Fruit fly (Drosophila melanogaster) whole organism, embryonic: ENCODE results near the gene CG11454.
A peak's percentile ranks its signal among the peaks of the same experiment; 100 is the strongest.

Experiments
- Ada2b ChIP-seq: fragments of 200-800 bp; sonication (Bioruptor generic); IDR thresholded peaks from 2 replicates; pipeline ENCODE4 v1.3.6; 2022; ENCODE audit warnings: missing biosample characterization, missing genetic modification characterization
- Atf3 ChIP-seq: fragments of 200-800 bp; sonication (Bioruptor generic); optimal IDR thresholded peaks from 3 replicates; lab custom pipeline; 2016; ENCODE audit warnings: missing biosample characterization, missing genetic modification characterization
- Bgb ChIP-seq: fragments of 200-800 bp; sonication (Bioruptor generic); IDR thresholded peaks from 2 replicates; pipeline ENCODE4 v1.3.6; 2022; ENCODE audit warnings: missing biosample characterization, missing genetic modification characterization; ENCODE audit not compliant: partially characterized antibody
- Blimp-1 ChIP-seq: fragments of 200-800 bp; sonication (Bioruptor generic); optimal IDR thresholded peaks from 3 replicates; lab custom pipeline; 2018; ENCODE audit warnings: missing biosample characterization, missing genetic modification characterization, mild to moderate bottlenecking, moderate library complexity, missing genetic modification reagents
- CG10274 ChIP-seq: fragments of 200-800 bp; sonication (Bioruptor generic); optimal IDR thresholded peaks from 3 replicates; lab custom pipeline; 2017; ENCODE audit warnings: missing biosample characterization, mild to moderate bottlenecking, missing genetic modification characterization
- CG12236 ChIP-seq: fragments of 200-800 bp; sonication (Bioruptor generic); optimal IDR thresholded peaks from 2 replicates; lab custom pipeline; 2016; ENCODE audit warnings: missing biosample characterization, missing genetic modification characterization
- CG13123 ChIP-seq: fragments of 200-800 bp; sonication (Bioruptor generic); optimal IDR thresholded peaks from 2 replicates; lab custom pipeline; 2016; ENCODE audit warnings: missing biosample characterization, missing genetic modification characterization
- CG13296 ChIP-seq: fragments of 200-800 bp; sonication (Bioruptor generic); optimal IDR thresholded peaks from 3 replicates; lab custom pipeline; 2018; ENCODE audit warnings: missing biosample characterization, mild to moderate bottlenecking, missing genetic modification characterization
- CG14710 ChIP-seq: fragments of 200-800 bp; sonication (Bioruptor generic); optimal IDR thresholded peaks from 3 replicates; lab custom pipeline; 2019; ENCODE audit warnings: missing biosample characterization, mild to moderate bottlenecking, missing genetic modification characterization, moderate library complexity
- CG15269 ChIP-seq: fragments of 200-800 bp; sonication (Bioruptor generic); optimal IDR thresholded peaks from 2 replicates; lab custom pipeline; 2018; ENCODE audit warnings: missing biosample characterization, mild to moderate bottlenecking, missing genetic modification characterization, moderate library complexity
- CG17829 ChIP-seq: fragments of 200-800 bp; optimal IDR thresholded peaks from 2 replicates; lab custom pipeline; 2019; ENCODE audit warnings: missing biosample characterization, mild to moderate bottlenecking, missing genetic modification characterization, moderate library complexity
- CG18011 ChIP-seq: fragments of 200-800 bp; sonication (Bioruptor generic); optimal IDR thresholded peaks from 2 replicates; lab custom pipeline; 2017; ENCODE audit warnings: missing biosample characterization, missing genetic modification characterization, mild to moderate bottlenecking, moderate library complexity, missing genotype
- CG18262 ChIP-seq: fragments of 200-800 bp; optimal IDR thresholded peaks from 3 replicates; lab custom pipeline; 2019; ENCODE audit warnings: missing biosample characterization, mild to moderate bottlenecking, missing genetic modification characterization, moderate library complexity
- CG2202 ChIP-seq: fragments of 200-800 bp; sonication (Bioruptor generic); optimal IDR thresholded peaks from 2 replicates; lab custom pipeline; 2018; ENCODE audit warnings: missing biosample characterization, mild to moderate bottlenecking, missing genetic modification characterization
- CG2678 ChIP-seq: fragments of 200-800 bp; sonication (Bioruptor generic); optimal IDR thresholded peaks from 3 replicates; lab custom pipeline; 2019; ENCODE audit warnings: missing biosample characterization, mild to moderate bottlenecking, missing genetic modification characterization, moderate library complexity
- CG3995 ChIP-seq: fragments of 200-800 bp; sonication (Bioruptor generic); optimal IDR thresholded peaks from 3 replicates; lab custom pipeline; 2016; ENCODE audit warnings: missing biosample characterization, missing genetic modification characterization
- CG4854 ChIP-seq: fragments of 200-800 bp; sonication (Bioruptor generic); optimal IDR thresholded peaks from 2 replicates; lab custom pipeline; 2016; ENCODE audit warnings: missing biosample characterization, missing genetic modification characterization, inconsistent platforms
- CG6854 ChIP-seq: fragments of 200-800 bp; sonication (Bioruptor generic); optimal IDR thresholded peaks from 3 replicates; lab custom pipeline; 2017; ENCODE audit warnings: missing biosample characterization, mild to moderate bottlenecking, missing genetic modification characterization
- CG8924 ChIP-seq: fragments of 200-800 bp; optimal IDR thresholded peaks from 3 replicates; lab custom pipeline; 2019; ENCODE audit warnings: missing biosample characterization, mild to moderate bottlenecking, missing genetic modification characterization, moderate library complexity
- CG9609 ChIP-seq: fragments of 200-800 bp; sonication (Bioruptor generic); optimal IDR thresholded peaks from 3 replicates; lab custom pipeline; 2016; ENCODE audit warnings: missing biosample characterization, missing genetic modification characterization
- CHES-1-like ChIP-seq: fragments of 200-800 bp; sonication (Bioruptor generic); optimal IDR thresholded peaks from 2 replicates; lab custom pipeline; 2016; ENCODE audit warnings: missing biosample characterization, missing genetic modification characterization
- CrebB ChIP-seq: fragments of 200-800 bp; sonication (Bioruptor generic); optimal IDR thresholded peaks from 3 replicates; lab custom pipeline; 2018; ENCODE audit warnings: missing biosample characterization, mild to moderate bottlenecking, missing genetic modification characterization
- Dref ChIP-seq: fragments of 200-800 bp; sonication (Bioruptor generic); IDR thresholded peaks from 2 replicates; pipeline ENCODE4 v1.3.6; 2022; ENCODE audit warnings: missing biosample characterization, missing genetic modification characterization
- Fer1 ChIP-seq: fragments of 200-800 bp; sonication (Bioruptor generic); optimal IDR thresholded peaks from 2 replicates; lab custom pipeline; 2017; ENCODE audit warnings: missing biosample characterization, mild to moderate bottlenecking, missing genetic modification characterization
- Fer3 ChIP-seq: fragments of 200-800 bp; sonication (Bioruptor generic); optimal IDR thresholded peaks from 2 replicates; lab custom pipeline; 2018; ENCODE audit warnings: missing biosample characterization, mild to moderate bottlenecking, missing genetic modification characterization, moderate library complexity
- Hsf ChIP-seq: fragments of 200-800 bp; sonication (Bioruptor generic); optimal IDR thresholded peaks from 3 replicates; lab custom pipeline; 2016; ENCODE audit warnings: missing biosample characterization, missing genetic modification characterization
- Oli ChIP-seq: fragments of 200-800 bp; sonication (Bioruptor generic); optimal IDR thresholded peaks from 2 replicates; lab custom pipeline; 2018; ENCODE audit warnings: missing biosample characterization, mild to moderate bottlenecking, missing genetic modification characterization, moderate library complexity
- Sox100B ChIP-seq: fragments of 200-800 bp; sonication (Bioruptor generic); optimal IDR thresholded peaks from 3 replicates; lab custom pipeline; 2018; ENCODE audit warnings: missing biosample characterization, mild to moderate bottlenecking, missing genetic modification characterization
- Sox102F ChIP-seq: fragments of 200-800 bp; sonication (Bioruptor generic); optimal IDR thresholded peaks from 2 replicates; lab custom pipeline; 2018; ENCODE audit warnings: missing biosample characterization, mild to moderate bottlenecking, missing genetic modification characterization, moderate library complexity
- ato ChIP-seq: fragments of 200-800 bp; sonication (Bioruptor generic); IDR thresholded peaks from 2 replicates; pipeline ENCODE4 v1.3.6; 2022; ENCODE audit warnings: missing biosample characterization, missing genetic modification characterization; ENCODE audit not compliant: partially characterized antibody
- bcd ChIP-seq: fragments of 200-800 bp; sonication (Bioruptor generic); optimal IDR thresholded peaks from 2 replicates; lab custom pipeline; 2017; ENCODE audit warnings: missing biosample characterization, mild to moderate bottlenecking, missing genetic modification characterization
- croc ChIP-seq: fragments of 200-800 bp; sonication (Bioruptor generic); conservative IDR thresholded peaks from 3 replicates; pipeline ENCODE4 v1.3.6; 2022; ENCODE audit warnings: missing biosample characterization, missing genetic modification characterization
- cwo ChIP-seq: fragments of 200-800 bp; sonication (Bioruptor generic); optimal IDR thresholded peaks from 3 replicates; lab custom pipeline; 2017; ENCODE audit warnings: missing biosample characterization, missing genetic modification characterization, mild to moderate bottlenecking, moderate library complexity, missing genetic modification reagents
- dpn ChIP-seq, 2 experiments: fragments of 200-800 bp; sonication (Bioruptor generic); optimal IDR thresholded peaks; 3 replicates each; lab custom pipeline; 2016; ENCODE audit warnings: missing biosample characterization in 2 of 2, missing genetic modification characterization in 2 of 2
- ewg ChIP-seq: fragments of 200-800 bp; sonication (Bioruptor generic); optimal IDR thresholded peaks from 3 replicates; lab custom pipeline; 2017; ENCODE audit warnings: mild to moderate bottlenecking, missing biosample characterization, missing genetic modification reagents, missing genetic modification characterization
- fd102C ChIP-seq: fragments of 200-800 bp; sonication (Bioruptor generic); optimal IDR thresholded peaks from 2 replicates; lab custom pipeline; 2018; ENCODE audit warnings: missing biosample characterization, mild to moderate bottlenecking, missing genetic modification characterization, moderate library complexity
- fd64A ChIP-seq: fragments of 200-800 bp; sonication (Bioruptor generic); optimal IDR thresholded peaks from 3 replicates; lab custom pipeline; 2018; ENCODE audit warnings: missing biosample characterization, mild to moderate bottlenecking, missing genetic modification characterization
- fru ChIP-seq: fragments of >200 bp; optimal IDR thresholded peaks from 2 replicates; lab custom pipeline; 2017
- ftz-f1 ChIP-seq: fragments of 200-800 bp; sonication (Bioruptor generic); optimal IDR thresholded peaks from 2 replicates; lab custom pipeline; 2016; ENCODE audit warnings: missing biosample characterization, missing genetic modification characterization
- gce ChIP-seq: fragments of 200-800 bp; sonication (Bioruptor generic); IDR thresholded peaks from 3 replicates; pipeline ENCODE4 v1.3.6; 2022; ENCODE audit warnings: missing biosample characterization, missing genetic modification characterization
- hbn ChIP-seq: fragments of 200-800 bp; sonication (Bioruptor generic); IDR thresholded peaks from 2 replicates; pipeline ENCODE4 v1.3.6; 2022; ENCODE audit warnings: missing biosample characterization, missing genetic modification characterization; ENCODE audit not compliant: partially characterized antibody
- maf-S ChIP-seq: fragments of 200-800 bp; sonication (Bioruptor generic); optimal IDR thresholded peaks from 2 replicates; lab custom pipeline; 2016; ENCODE audit warnings: missing biosample characterization, missing genetic modification characterization
- odd ChIP-seq: fragments of 200-800 bp; sonication (Bioruptor generic); optimal IDR thresholded peaks from 2 replicates; lab custom pipeline; 2017; ENCODE audit warnings: missing biosample characterization, mild to moderate bottlenecking, missing genetic modification characterization
- pb ChIP-seq: fragments of 200-800 bp; sonication (Bioruptor generic); optimal IDR thresholded peaks from 3 replicates; lab custom pipeline; 2016; ENCODE audit warnings: missing biosample characterization, missing genetic modification characterization
- prd ChIP-seq, 3 experiments: fragments of >200 bp in 2 of 3; fragments of 200-800 bp in 1 of 3; sonication (Bioruptor generic) in 1 of 3; optimal IDR thresholded peaks in 2 of 3; IDR thresholded peaks in 1 of 3; 2 replicates in 2 of 3; 3 replicates in 1 of 3; pipeline versions ENCODE4 v1.3.6 to Lab custom; 2017 to 2022; ENCODE audit warnings: missing biosample characterization in 1 of 3, missing genetic modification characterization in 1 of 3
- vfl ChIP-seq: fragments of 200-800 bp; sonication (Bioruptor generic); optimal IDR thresholded peaks from 2 replicates; lab custom pipeline; 2016; ENCODE audit warnings: missing biosample characterization, missing genetic modification characterization
- zf30C ChIP-seq: fragments of 200-800 bp; sonication (Bioruptor generic); optimal IDR thresholded peaks from 3 replicates; lab custom pipeline; 2018; ENCODE audit warnings: missing biosample characterization, mild to moderate bottlenecking, missing genetic modification characterization

The CG11454 gene

dm6 chr2L:166115-167069 lies 23.3 kb downstream of the CG11454 start (continued):
- TF ChIP-seq Oli (tag; lab: Kevin White, UChicago) (peak; percentile 3), cwo (GFP tag; lab: Kevin White, UChicago) (peak; percentile 82), hbn (GFP tag; lab: Robert Waterston, UW) (no peak), Hsf (peak; percentile 30), CG8924 (tag; lab: Kevin White, UChicago) (peak; percentile 64), Dref (no peak), CG15269 (tag; lab: Kevin White, UChicago) (peak; percentile 67), Fer1 (GFP tag; lab: Kevin White, UChicago) (peak; percentile 95), CG4854 (GFP tag; lab: Kevin White, UChicago) (peak; percentile 56), bcd (peak; percentile 64), CG2202 (tag; lab: Kevin White, UChicago) (peak; percentile 57), ato (GFP tag; lab: Robert Waterston, UW) (no peak), CG14710 (tag; lab: Kevin White, UChicago) (peak; percentile 52), Sox100B (GFP tag; lab: Kevin White, UChicago) (peak; percentile 74), CG9609 (no peak), CG2678 (tag; lab: Kevin White, UChicago) (peak; percentile 85), Sox102F (GFP tag; lab: Kevin White, UChicago) (peak; percentile 59), Atf3 (GFP tag; lab: Kevin White, UChicago) (peak; percentile 27), pb (GFP tag; lab: Kevin White, UChicago) (peak; percentile 47), CG13296 (GFP tag; lab: Kevin White, UChicago) (peak; percentile 96), CrebB (tag; lab: Kevin White, UChicago) (peak; percentile 88), fru (lab: Kevin White, UChicago) (no peak), maf-S (GFP tag; lab: Kevin White, UChicago) (peak; percentile 38), fd102C (GFP tag; lab: Kevin White, UChicago) (peak; percentile 49), Fer3 (tag; lab: Kevin White, UChicago) (peak; percentile 72), CG6854 (GFP tag; lab: Kevin White, UChicago) (peak; percentile 78), gce (GFP tag; lab: Robert Waterston, UW) (no peak), prd (optimal IDR thresholded peaks at IDR 0.05; lab: Kevin White, UChicago) (no peak), prd (GFP tag; IDR thresholded peaks at IDR 0.05; lab: Robert Waterston, UW) (no peak), zf30C (GFP tag; lab: Kevin White, UChicago) (peak; percentile 48), CG18011 (GFP tag; lab: Kevin White, UChicago) (peak; percentile 39), CHES-1-like (GFP tag; lab: Kevin White, UChicago) (peak; percentile 87), CG3995 (GFP tag; lab: Kevin White, UChicago) (peak; percentile 38), CG10274 (GFP tag; lab: Kevin White, UChicago) (peak; percentile 55), ftz-f1 (peak; percentile 36), ewg (GFP tag; lab: Kevin White, UChicago) (peak; percentile 12), dpn (GFP tag; optimal IDR thresholded peaks at IDR 0.05; lab: Kevin White, UChicago) (peak in 1 of 2 experiments; percentile 4), CG12236 (GFP tag; lab: Kevin White, UChicago) (peak; percentile 59), Blimp-1 (GFP tag; lab: Kevin White, UChicago) (peak; percentile 60), Ada2b (no peak), odd (GFP tag; lab: Kevin White, UChicago) (peak; percentile 86), Bgb (no peak), fd64A (peak; percentile 65), vfl (GFP tag; lab: Kevin White, UChicago) (peak; percentile 39), croc (GFP tag; lab: Robert Waterston, UW) (peak; percentile 25; the same call in 1 of the 3 replicates), CG17829 (tag; lab: Kevin White, UChicago) (peak; percentile 62), CG18262 (tag; lab: Kevin White, UChicago) (peak; percentile 54), CG13123 (GFP tag; lab: Kevin White, UChicago) (peak; percentile 51)
